Fruit fly (Drosophila melanogaster) whole organism, embryonic: ENCODE data around the gene Sf3b2.
A peak's percentile ranks its signal among the peaks of the same experiment; 100 is the strongest.

ENCODE experiments used
- ATbp ChIP-seq: fragments of 200-800 bp; sonication (Bioruptor generic); optimal IDR thresholded peaks from 2 replicates; lab custom pipeline; 2017; ENCODE audit warnings: missing biosample characterization, mild to moderate bottlenecking, missing genetic modification characterization, missing genetic modification reagents
- Aef1 ChIP-seq: fragments of 200-800 bp; sonication (Bioruptor generic); IDR thresholded peaks from 3 replicates; pipeline ENCODE4 v1.3.6; 2022; ENCODE audit warnings: missing biosample characterization, missing genetic modification characterization
- BtbVII ChIP-seq: fragments of 200-800 bp; sonication (Bioruptor generic); optimal IDR thresholded peaks from 3 replicates; lab custom pipeline; 2017; ENCODE audit warnings: missing biosample characterization, mild to moderate bottlenecking, missing genetic modification characterization
- CG10321 ChIP-seq: fragments of 200-800 bp; sonication (Bioruptor generic); IDR thresholded peaks from 2 replicates; pipeline ENCODE4 v1.3.6; 2022; ENCODE audit warnings: missing biosample characterization, missing genetic modification characterization
- CG11247 ChIP-seq: fragments of 200-800 bp; sonication (Bioruptor generic); IDR thresholded peaks from 2 replicates; pipeline ENCODE4 v1.3.6; 2022; ENCODE audit warnings: missing biosample characterization, missing genetic modification characterization
- CG12236 ChIP-seq: fragments of 200-800 bp; sonication (Bioruptor generic); optimal IDR thresholded peaks from 2 replicates; lab custom pipeline; 2016; ENCODE audit warnings: missing biosample characterization, missing genetic modification characterization
- CG12299 ChIP-seq: fragments of 200-800 bp; sonication (Bioruptor generic); optimal IDR thresholded peaks from 2 replicates; lab custom pipeline; 2018; ENCODE audit warnings: missing biosample characterization, mild to moderate bottlenecking, missing genetic modification characterization
- CG13624 ChIP-seq: fragments of 200-800 bp; sonication (Bioruptor generic); optimal IDR thresholded peaks from 2 replicates; lab custom pipeline; 2016; ENCODE audit warnings: missing biosample characterization, missing genetic modification characterization
- CG17328 ChIP-seq: fragments of 200-800 bp; sonication (Bioruptor generic); IDR thresholded peaks from 2 replicates; pipeline ENCODE4 v1.3.6; 2022; ENCODE audit warnings: missing biosample characterization, missing genetic modification characterization
- CG17385 ChIP-seq: fragments of 200-800 bp; sonication (Bioruptor generic); optimal IDR thresholded peaks from 3 replicates; lab custom pipeline; 2018; ENCODE audit warnings: missing biosample characterization, mild to moderate bottlenecking, missing genetic modification characterization
- CG17912 ChIP-seq: fragments of 200-800 bp; sonication (Bioruptor generic); optimal IDR thresholded peaks from 2 replicates; lab custom pipeline; 2018; ENCODE audit warnings: missing biosample characterization, mild to moderate bottlenecking, missing genetic modification characterization
- CG1792 ChIP-seq: fragments of 200-800 bp; sonication (Bioruptor generic); optimal IDR thresholded peaks from 2 replicates; lab custom pipeline; 2016; ENCODE audit warnings: missing biosample characterization, missing genetic modification characterization
- CG18011 ChIP-seq: fragments of 200-800 bp; sonication (Bioruptor generic); optimal IDR thresholded peaks from 2 replicates; lab custom pipeline; 2017; ENCODE audit warnings: missing biosample characterization, missing genetic modification characterization, mild to moderate bottlenecking, moderate library complexity, missing genotype
- CG18262 ChIP-seq: fragments of 200-800 bp; optimal IDR thresholded peaks from 3 replicates; lab custom pipeline; 2019; ENCODE audit warnings: missing biosample characterization, mild to moderate bottlenecking, missing genetic modification characterization, moderate library complexity
- CG18619 ChIP-seq: fragments of 200-800 bp; sonication (Bioruptor generic); optimal IDR thresholded peaks from 3 replicates; lab custom pipeline; 2017; ENCODE audit warnings: missing biosample characterization, mild to moderate bottlenecking, missing genetic modification characterization
- CG2202 ChIP-seq: fragments of 200-800 bp; sonication (Bioruptor generic); optimal IDR thresholded peaks from 2 replicates; lab custom pipeline; 2018; ENCODE audit warnings: missing biosample characterization, mild to moderate bottlenecking, missing genetic modification characterization
- CG32532 ChIP-seq: fragments of 200-800 bp; sonication (Bioruptor generic); IDR thresholded peaks from 2 replicates; pipeline ENCODE4 v1.3.6; 2022; ENCODE audit warnings: missing biosample characterization, missing genetic modification characterization
- CG4404 ChIP-seq: fragments of 200-800 bp; sonication (Bioruptor generic); IDR thresholded peaks from 2 replicates; pipeline ENCODE4 v1.3.6; 2022; ENCODE audit warnings: missing biosample characterization, missing genetic modification characterization
- CG4730 ChIP-seq: fragments of 200-800 bp; sonication (Bioruptor generic); IDR thresholded peaks from 2 replicates; pipeline ENCODE4 v1.3.6; 2022; ENCODE audit warnings: missing biosample characterization, missing genetic modification characterization
- CG8944 ChIP-seq: fragments of 200-800 bp; sonication (Bioruptor generic); optimal IDR thresholded peaks from 3 replicates; lab custom pipeline; 2016; ENCODE audit warnings: missing biosample characterization, missing genetic modification characterization
- CG9215 ChIP-seq: fragments of 200-800 bp; sonication (Bioruptor generic); IDR thresholded peaks from 2 replicates; pipeline ENCODE4 v1.3.6; 2022; ENCODE audit warnings: missing biosample characterization, missing genetic modification characterization
- CG9817 ChIP-seq: fragments of 200-800 bp; sonication (Bioruptor generic); optimal IDR thresholded peaks from 2 replicates; lab custom pipeline; 2018; ENCODE audit warnings: missing biosample characterization, mild to moderate bottlenecking, missing genetic modification characterization, moderate library complexity
- CG9876 ChIP-seq: fragments of 200-800 bp; sonication (Bioruptor generic); optimal IDR thresholded peaks from 2 replicates; lab custom pipeline; 2016; ENCODE audit warnings: missing biosample characterization, missing genetic modification characterization
- Dll ChIP-seq: fragments of 200-800 bp; sonication (Bioruptor generic); IDR thresholded peaks from 4 replicates; pipeline ENCODE4 v1.3.6; 2022; ENCODE audit warnings: missing biosample characterization, missing genetic modification characterization; ENCODE audit not compliant: partially characterized antibody
- GATAe ChIP-seq: fragments of 200-800 bp; sonication (Bioruptor generic); conservative IDR thresholded peaks from 2 replicates; pipeline ENCODE4 v1.3.6; 2022; ENCODE audit warnings: missing biosample characterization, missing genetic modification characterization
- HLHmδ ChIP-seq: fragments of 200-800 bp; sonication (Bioruptor generic); optimal IDR thresholded peaks from 2 replicates; lab custom pipeline; 2018; ENCODE audit warnings: missing biosample characterization, mild to moderate bottlenecking, missing genetic modification characterization, moderate library complexity
- Hmr ChIP-seq: fragments of 200-800 bp; sonication (Bioruptor generic); optimal IDR thresholded peaks from 3 replicates; lab custom pipeline; 2017; ENCODE audit warnings: mild to moderate bottlenecking, missing biosample characterization, missing genetic modification reagents, missing genetic modification characterization
- Kr ChIP-seq: fragments of 200-800 bp; sonication (Bioruptor generic); optimal IDR thresholded peaks from 2 replicates; lab custom pipeline; 2017; ENCODE audit warnings: missing biosample characterization, mild to moderate bottlenecking, missing genetic modification characterization
- Max ChIP-seq: fragments of 200-800 bp; sonication (Bioruptor generic); optimal IDR thresholded peaks from 2 replicates; lab custom pipeline; 2016; ENCODE audit warnings: missing biosample characterization, mild to moderate bottlenecking, missing genetic modification characterization
- Sox100B ChIP-seq: fragments of 200-800 bp; sonication (Bioruptor generic); optimal IDR thresholded peaks from 3 replicates; lab custom pipeline; 2018; ENCODE audit warnings: missing biosample characterization, mild to moderate bottlenecking, missing genetic modification characterization
- Ssrp ChIP-seq: fragments of 200-800 bp; sonication (Bioruptor generic); optimal IDR thresholded peaks from 2 replicates; lab custom pipeline; 2018; ENCODE audit warnings: missing biosample characterization, mild to moderate bottlenecking, missing genetic modification characterization, moderate library complexity
- ac ChIP-seq: fragments of 200-800 bp; sonication (Bioruptor generic); optimal IDR thresholded peaks from 3 replicates; lab custom pipeline; 2017; ENCODE audit warnings: missing biosample characterization, mild to moderate bottlenecking, missing genetic modification characterization
- aop ChIP-seq: fragments of 200-800 bp; sonication (Bioruptor generic); IDR thresholded peaks from 2 replicates; pipeline ENCODE4 v1.3.6; 2022; ENCODE audit warnings: missing biosample characterization, missing genetic modification characterization
- bsh ChIP-seq, 2 experiments: fragments of 200-800 bp; sonication (Bioruptor generic); optimal IDR thresholded peaks; 2 replicates each; lab custom pipeline; 2017 to 2018; ENCODE audit warnings: mild to moderate bottlenecking in 2 of 2, missing biosample characterization in 2 of 2, missing genetic modification characterization in 2 of 2, moderate library complexity in 1 of 2
- cad ChIP-seq: fragments of >200 bp; optimal IDR thresholded peaks from 2 replicates; lab custom pipeline; 2017; ENCODE audit warnings: missing biosample characterization, missing genetic modification characterization
- chif ChIP-seq, 2 experiments: fragments of 200-800 bp; sonication (Bioruptor generic); optimal IDR thresholded peaks; 3 replicates each; lab custom pipeline; 2016; ENCODE audit warnings: missing biosample characterization in 2 of 2, missing genetic modification characterization in 2 of 2
- corto ChIP-seq: fragments of 200-800 bp; sonication (Bioruptor generic); optimal IDR thresholded peaks from 2 replicates; lab custom pipeline; 2016; ENCODE audit warnings: missing biosample characterization, mild to moderate bottlenecking, missing genetic modification characterization, moderate library complexity
- gt ChIP-seq: fragments of 200-800 bp; sonication (Bioruptor generic); IDR thresholded peaks from 2 replicates; pipeline ENCODE4 v1.3.6; 2022; ENCODE audit warnings: missing biosample characterization, missing genetic modification characterization
- hb ChIP-seq: fragments of 200-800 bp; sonication (Bioruptor generic); IDR thresholded peaks from 3 replicates; pipeline ENCODE4 v1.3.6; 2022; ENCODE audit warnings: missing biosample characterization, missing genetic modification characterization; ENCODE audit not compliant: partially characterized antibody
- her ChIP-seq: fragments of 200-800 bp; sonication (Bioruptor generic); optimal IDR thresholded peaks from 2 replicates; lab custom pipeline; 2016; ENCODE audit warnings: missing biosample characterization, missing genetic modification characterization
- klu ChIP-seq: fragments of 200-800 bp; sonication (Bioruptor generic); IDR thresholded peaks from 2 replicates; pipeline ENCODE4 v1.3.6; 2022; ENCODE audit warnings: missing biosample characterization, missing genetic modification characterization
- lov ChIP-seq, 2 experiments: fragments of 200-800 bp in 1 of 2; fragments of >200 bp in 1 of 2; sonication (Bioruptor generic) in 1 of 2; IDR thresholded peaks in 1 of 2; optimal IDR thresholded peaks in 1 of 2; 2 replicates in 1 of 2; 3 replicates in 1 of 2; pipeline versions ENCODE4 v1.3.6 to Lab custom; 2017 to 2022; ENCODE audit warnings: missing biosample characterization in 1 of 2, missing genetic modification characterization in 1 of 2
- mam ChIP-seq: fragments of 200-800 bp; sonication (Bioruptor generic); optimal IDR thresholded peaks from 3 replicates; lab custom pipeline; 2016; ENCODE audit warnings: missing biosample characterization, missing genetic modification characterization
- nerfin-1 ChIP-seq: fragments of 200-800 bp; sonication (Bioruptor generic); optimal IDR thresholded peaks from 3 replicates; lab custom pipeline; 2019; ENCODE audit warnings: missing biosample characterization, mild to moderate bottlenecking, missing genetic modification characterization, moderate library complexity
- onecut ChIP-seq: fragments of 200-800 bp; sonication (Bioruptor generic); IDR thresholded peaks from 2 replicates; pipeline ENCODE4 v1.3.6; 2022; ENCODE audit warnings: missing biosample characterization, missing genetic modification characterization
- pho ChIP-seq: fragments of 200-800 bp; sonication (Bioruptor generic); optimal IDR thresholded peaks from 2 replicates; lab custom pipeline; 2016; ENCODE audit warnings: missing biosample characterization, missing genetic modification characterization
- pnt ChIP-seq: fragments of 200-800 bp; sonication (Bioruptor generic); optimal IDR thresholded peaks from 3 replicates; lab custom pipeline; 2016; ENCODE audit warnings: missing biosample characterization, missing genetic modification characterization
- shn ChIP-seq: fragments of 200-800 bp; sonication (Bioruptor generic); optimal IDR thresholded peaks from 3 replicates; lab custom pipeline; 2016; ENCODE audit warnings: missing biosample characterization, missing genetic modification characterization
- tin ChIP-seq: fragments of 200-800 bp; sonication (Bioruptor generic); optimal IDR thresholded peaks from 3 replicates; lab custom pipeline; 2016; ENCODE audit warnings: missing biosample characterization, missing genetic modification characterization
- trh ChIP-seq: fragments of 200-800 bp; sonication (Bioruptor generic); optimal IDR thresholded peaks from 2 replicates; lab custom pipeline; 2016; ENCODE audit warnings: missing biosample characterization, missing genetic modification characterization
- ttk ChIP-seq: fragments of 200-800 bp; sonication (Bioruptor generic); IDR thresholded peaks from 2 replicates; pipeline ENCODE4 v2.1.2; 2022; ENCODE audit warnings: missing biosample characterization, missing genetic modification characterization

The Sf3b2 gene

DNA sequence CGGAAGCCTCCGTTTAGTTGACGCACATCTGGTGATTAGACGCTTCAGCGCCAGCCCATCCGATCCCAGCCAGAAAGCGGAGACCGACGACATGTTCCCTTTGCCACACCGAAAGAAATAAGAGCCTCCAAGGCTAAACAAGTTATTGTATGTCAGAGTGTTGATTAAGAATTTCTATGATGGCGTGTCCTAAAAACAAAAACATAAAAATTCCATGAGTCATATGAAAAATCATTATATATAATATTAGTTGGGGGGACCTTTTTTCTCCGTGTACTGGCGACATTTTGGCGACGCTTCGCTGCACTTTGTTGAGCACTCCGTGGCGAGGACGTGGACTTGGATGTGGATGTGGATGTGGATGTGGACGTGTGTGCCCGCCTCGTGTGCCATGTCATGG lies 16.2 kb downstream of the Sf3b2 start (continued):
- TF ChIP-seq CG9817 (no peak), CG9876 (no peak), CG17328 (GFP tag; lab: Robert Waterston, UW) (peak; percentile 45; the same call in 1 of the 2 replicates), BtbVII (no peak), Ssrp (tag; lab: Kevin White, UChicago) (peak; percentile 35), CG10321 (GFP tag; lab: Robert Waterston, UW) (no peak), CG1792 (GFP tag; lab: Kevin White, UChicago) (no peak), chif (GFP tag; optimal IDR thresholded peaks at IDR 0.05; lab: Kevin White, UChicago) (no peak), ATbp (GFP tag; lab: Kevin White, UChicago) (no peak), CG12299 (tag; lab: Kevin White, UChicago) (no peak), CG13624 (GFP tag; lab: Kevin White, UChicago) (no peak), onecut (GFP tag; lab: Robert Waterston, UW) (no peak), Hmr (GFP tag; lab: Kevin White, UChicago) (no peak), Kr (GFP tag; lab: Kevin White, UChicago) (no peak), CG8944 (GFP tag; lab: Kevin White, UChicago) (no peak), ttk (GFP tag; lab: Robert Waterston, UW) (0 out of 2 replicates have a peak, but pooled peaks have one; percentile 23), Dll (GFP tag; lab: Robert Waterston, UW) (no peak), Aef1 (GFP tag; lab: Robert Waterston, UW) (0 out of 3 replicates have a peak, but pooled peaks have one; percentile 16), GATAe (GFP tag; lab: Robert Waterston, UW) (no peak), tin (GFP tag; lab: Kevin White, UChicago) (peak; percentile 34), lov (optimal IDR thresholded peaks at IDR 0.05; lab: Kevin White, UChicago) (no peak), lov (GFP tag; IDR thresholded peaks at IDR 0.05; lab: Robert Waterston, UW) (no peak), CG2202 (no peak), bsh (GFP tag; optimal IDR thresholded peaks at IDR 0.05; lab: Kevin White, UChicago) (peak in 1 of 2 experiments; percentile 56), CG32532 (no peak; the same call in 1 of the 2 replicates), corto (GFP tag; lab: Kevin White, UChicago) (no peak), CG17385 (GFP tag; lab: Kevin White, UChicago) (no peak), CG4404 (GFP tag; lab: Robert Waterston, UW) (0 out of 2 replicates have a peak, but pooled peaks have one; percentile 37), CG11247 (GFP tag; lab: Robert Waterston, UW) (no peak), CG18262 (peak; percentile 42), CG17912 (no peak), trh (no peak), cad (GFP tag; lab: Kevin White, UChicago) (no peak), CG12236 (GFP tag; lab: Kevin White, UChicago) (no peak), pnt (GFP tag; lab: Kevin White, UChicago) (no peak), CG18619 (GFP tag; lab: Kevin White, UChicago) (no peak), ac (GFP tag; lab: Kevin White, UChicago) (no peak), her (GFP tag; lab: Kevin White, UChicago) (no peak), pho (GFP tag; lab: Kevin White, UChicago) (no peak), CG4730 (no peak), nerfin-1 (tag; lab: Kevin White, UChicago) (no peak), CG9215 (GFP tag; lab: Robert Waterston, UW) (no peak), shn (GFP tag; lab: Kevin White, UChicago) (no peak), aop (GFP tag; lab: Robert Waterston, UW) (no peak), mam (GFP tag; lab: Kevin White, UChicago) (no peak), gt (no peak), HLHmδ (GFP tag; lab: Kevin White, UChicago) (no peak), Sox100B (GFP tag; lab: Kevin White, UChicago) (no peak), hb (no peak), CG18011 (GFP tag; lab: Kevin White, UChicago) (no peak), klu (no peak), Max (GFP tag; lab: Kevin White, UChicago) (no peak)
